Fruit fly (Drosophila melanogaster) whole organism, pupa: ENCODE measurements around the gene CG7231.
A peak's percentile ranks its signal among the peaks of the same experiment; 100 is the strongest.

Experiments used
- CG10348 ChIP-seq: fragments of 200-800 bp; sonication (Bioruptor generic); IDR thresholded peaks from 2 replicates; pipeline ENCODE4 v1.3.6; 2022; ENCODE audit warnings: missing biosample characterization, missing genetic modification characterization
- CG12605 ChIP-seq: fragments of 200-800 bp; sonication (Bioruptor generic); IDR thresholded peaks from 2 replicates; pipeline ENCODE4 v1.3.6; 2022; ENCODE audit warnings: missing biosample characterization, missing genetic modification characterization
- CG13204 ChIP-seq: fragments of 200-800 bp; sonication (Bioruptor generic); optimal IDR thresholded peaks from 2 replicates; lab custom pipeline; 2018; ENCODE audit warnings: missing biosample characterization, mild to moderate bottlenecking, missing genetic modification characterization, moderate library complexity
- CG14655 ChIP-seq: fragments of 200-800 bp; sonication (Bioruptor generic); optimal IDR thresholded peaks from 3 replicates; lab custom pipeline; 2017; ENCODE audit warnings: mild to moderate bottlenecking, missing biosample characterization, missing genetic modification reagents, missing genetic modification characterization
- CG15710 ChIP-seq: fragments of 200-800 bp; sonication (Bioruptor generic); optimal IDR thresholded peaks from 2 replicates; lab custom pipeline; 2018; ENCODE audit warnings: missing biosample characterization, mild to moderate bottlenecking, missing genetic modification characterization, moderate library complexity
- CG17806 ChIP-seq: fragments of 200-800 bp; sonication (Bioruptor generic); optimal IDR thresholded peaks from 2 replicates; lab custom pipeline; 2018; ENCODE audit warnings: missing biosample characterization, mild to moderate bottlenecking, missing genetic modification characterization, moderate library complexity
- CG32121 ChIP-seq: fragments of 200-800 bp; sonication (Bioruptor generic); IDR thresholded peaks from 2 replicates; pipeline ENCODE4 v1.3.6; 2022; ENCODE audit warnings: missing biosample characterization, missing genetic modification characterization
- CG34367 ChIP-seq: fragments of 200-800 bp; sonication (Bioruptor generic); optimal IDR thresholded peaks from 2 replicates; lab custom pipeline; 2018; ENCODE audit warnings: missing biosample characterization, mild to moderate bottlenecking, missing genetic modification characterization
- CG4496 ChIP-seq: fragments of 200-800 bp; sonication (Bioruptor generic); IDR thresholded peaks from 3 replicates; pipeline ENCODE4 v1.3.6; 2022; ENCODE audit warnings: missing biosample characterization, missing genetic modification characterization
- CG8159 ChIP-seq: fragments of 200-800 bp; sonication (Bioruptor generic); optimal IDR thresholded peaks from 3 replicates; lab custom pipeline; 2018; ENCODE audit warnings: missing biosample characterization, mild to moderate bottlenecking, missing genetic modification characterization, moderate library complexity
- CG8301 ChIP-seq: fragments of 200-800 bp; sonication (Bioruptor generic); optimal IDR thresholded peaks from 2 replicates; lab custom pipeline; 2018; ENCODE audit warnings: missing biosample characterization, mild to moderate bottlenecking, missing genetic modification characterization
- CG9948 ChIP-seq: fragments of 200-800 bp; sonication (Bioruptor generic); optimal IDR thresholded peaks from 2 replicates; lab custom pipeline; 2018; ENCODE audit warnings: missing biosample characterization, mild to moderate bottlenecking, missing genetic modification characterization, moderate library complexity
- D1 ChIP-seq: fragments of 200-800 bp; sonication (Bioruptor generic); optimal IDR thresholded peaks from 2 replicates; lab custom pipeline; 2018; ENCODE audit warnings: missing biosample characterization, mild to moderate bottlenecking, missing genetic modification characterization, moderate library complexity
- EcR ChIP-seq: fragments of 200-800 bp; sonication (Bioruptor generic); optimal IDR thresholded peaks from 3 replicates; lab custom pipeline; 2019; ENCODE audit warnings: missing biosample characterization, missing genetic modification characterization, mild to moderate bottlenecking, moderate library complexity, missing genetic modification reagents
- Ets98B ChIP-seq: fragments of 200-800 bp; sonication (Bioruptor generic); IDR thresholded peaks from 2 replicates; pipeline ENCODE4 v1.3.6; 2022; ENCODE audit warnings: missing biosample characterization, missing genetic modification characterization
- Pif1A ChIP-seq: fragments of 200-800 bp; sonication (Bioruptor generic); optimal IDR thresholded peaks from 3 replicates; lab custom pipeline; 2016; ENCODE audit warnings: missing biosample characterization, missing genetic modification characterization
- Pif1B ChIP-seq: fragments of 200-800 bp; sonication (Bioruptor generic); optimal IDR thresholded peaks from 3 replicates; lab custom pipeline; 2016; ENCODE audit warnings: missing biosample characterization, missing genetic modification characterization
- Snoo ChIP-seq: fragments of 200-800 bp; sonication (Bioruptor generic); optimal IDR thresholded peaks from 3 replicates; lab custom pipeline; 2017; ENCODE audit warnings: missing biosample characterization, mild to moderate bottlenecking, missing genetic modification characterization, inconsistent platforms
- fd96Ca ChIP-seq: fragments of 200-800 bp; sonication (Bioruptor generic); IDR thresholded peaks from 3 replicates; pipeline ENCODE4 v1.3.6; 2022; ENCODE audit warnings: missing biosample characterization, missing genetic modification characterization
- gl ChIP-seq: fragments of 200-800 bp; sonication (Bioruptor generic); optimal IDR thresholded peaks from 2 replicates; lab custom pipeline; 2018; ENCODE audit warnings: missing biosample characterization, mild to moderate bottlenecking, missing genetic modification characterization
- rn ChIP-seq: fragments of 200-800 bp; sonication (Bioruptor generic); IDR thresholded peaks from 2 replicates; pipeline ENCODE4 v1.3.6; 2022; ENCODE audit warnings: missing biosample characterization, missing genetic modification characterization

The CG7231 gene

dm6 chr2L:7960581-7961530, 22.9 kb upstream of the CG7231 start:
- TF ChIP-seq CG32121 (GFP tag; lab: Robert Waterston, UW) (no peak), Pif1A (GFP tag; lab: Kevin White, UChicago) (peak; percentile 2), CG13204 (GFP tag; lab: Kevin White, UChicago) (peak; percentile 16), Ets98B (peak; percentile 18; the same call in 1 of the 2 replicates), rn (GFP tag; lab: Robert Waterston, UW) (no peak), CG34367 (peak; percentile 37), CG10348 (GFP tag; lab: Robert Waterston, UW) (no peak), CG4496 (peak; percentile 57; the same call in 2 of the 3 replicates), D1 (tag; lab: Kevin White, UChicago) (peak; percentile 1), Snoo (no peak), Pif1B (GFP tag; lab: Kevin White, UChicago) (peak; percentile 42), CG14655 (GFP tag; lab: Kevin White, UChicago) (peak; percentile 77), CG8159 (peak; percentile 24), gl (tag; lab: Kevin White, UChicago) (peak; percentile 45), EcR (GFP tag; lab: Kevin White, UChicago) (no peak), CG12605 (GFP tag; lab: Robert Waterston, UW) (peak; percentile 69; the same call in 1 of the 2 replicates), CG9948 (peak; percentile 39), fd96Ca (GFP tag; lab: Robert Waterston, UW) (peak; percentile 37; the same call in 1 of the 3 replicates), CG17806 (peak; percentile 47), CG8301 (tag; lab: Kevin White, UChicago) (peak; percentile 53), CG15710 (peak; percentile 21)

- no peak for TF ChIP-seq CG8301 (tag; lab: Kevin White, UChicago)
- no peak for TF ChIP-seq D1 (tag; lab: Kevin White, UChicago)
- peak; percentile 62 for TF ChIP-seq CG13204 (GFP tag; lab: Kevin White, UChicago)
- no peak for TF ChIP-seq rn (GFP tag; lab: Robert Waterston, UW)
- no peak for TF ChIP-seq CG34367
- no peak for TF ChIP-seq Ets98B
- TF ChIP-seq fd96Ca (GFP tag; lab: Robert Waterston, UW): no peak
- peak; percentile 99 for TF ChIP-seq EcR (GFP tag; lab: Kevin White, UChicago)
Measured at dm6 chr2L:7962237-7962636, 21.5 kb upstream of the CG7231 start.

dm6 chr2L:7962881-7963280, 20.9 kb upstream of the CG7231 start:
- TF ChIP-seq EcR (GFP tag; lab: Kevin White, UChicago): no peak
- no peak for TF ChIP-seq gl (tag; lab: Kevin White, UChicago)
- no peak for TF ChIP-seq CG14655 (GFP tag; lab: Kevin White, UChicago)
- TF ChIP-seq CG8159: no peak
- no peak for TF ChIP-seq CG9948
- no peak for TF ChIP-seq CG13204 (GFP tag; lab: Kevin White, UChicago)
- no peak for TF ChIP-seq CG4496
- no peak for TF ChIP-seq CG8301 (tag; lab: Kevin White, UChicago)
- no peak for TF ChIP-seq Ets98B
- TF ChIP-seq CG17806: no peak
- TF ChIP-seq CG32121 (GFP tag; lab: Robert Waterston, UW): no peak
- no peak for TF ChIP-seq CG34367
- no peak for TF ChIP-seq D1 (tag; lab: Kevin White, UChicago)
- no peak for TF ChIP-seq CG10348 (GFP tag; lab: Robert Waterston, UW)
- TF ChIP-seq Snoo: no peak
- TF ChIP-seq rn (GFP tag; lab: Robert Waterston, UW): no peak
- TF ChIP-seq, all 21 proteins: peak for 0

dm6 chr2L:7964611-7965010, 19.1 kb upstream of the CG7231 start:
- TF ChIP-seq CG8159: peak; percentile 61
- peak; percentile 94 for TF ChIP-seq CG32121 (GFP tag; lab: Robert Waterston, UW)
- peak; percentile 76 for TF ChIP-seq CG14655 (GFP tag; lab: Kevin White, UChicago)
- peak; percentile 79 for TF ChIP-seq CG8301 (tag; lab: Kevin White, UChicago)
- TF ChIP-seq Pif1A (GFP tag; lab: Kevin White, UChicago): peak; percentile 78
- TF ChIP-seq EcR (GFP tag; lab: Kevin White, UChicago): no peak
- TF ChIP-seq Pif1B (GFP tag; lab: Kevin White, UChicago): peak; percentile 50
- peak; percentile 63 for TF ChIP-seq Snoo
- no peak for TF ChIP-seq D1 (tag; lab: Kevin White, UChicago)
- peak; percentile 90 for TF ChIP-seq CG12605 (GFP tag; lab: Robert Waterston, UW)
- TF ChIP-seq CG15710: peak; percentile 66
- peak; percentile 96 for TF ChIP-seq CG4496
- peak; percentile 93 for TF ChIP-seq Ets98B
- TF ChIP-seq CG9948: peak; percentile 61
- TF ChIP-seq CG13204 (GFP tag; lab: Kevin White, UChicago): peak; percentile 63
- peak; percentile 6 for TF ChIP-seq gl (tag; lab: Kevin White, UChicago)
- peak; percentile 67 for TF ChIP-seq CG10348 (GFP tag; lab: Robert Waterston, UW)
- peak; percentile 65 for TF ChIP-seq CG34367
- TF ChIP-seq rn (GFP tag; lab: Robert Waterston, UW): peak; percentile 80
- TF ChIP-seq CG17806: peak; percentile 57
- TF ChIP-seq fd96Ca (GFP tag; lab: Robert Waterston, UW): peak; percentile 90

dm6 chr2L:7965808-7966460, 17.8 kb upstream of the CG7231 start:
- TF ChIP-seq CG12605 (GFP tag; lab: Robert Waterston, UW) (no peak), CG34367 (peak; percentile 5), D1 (tag; lab: Kevin White, UChicago) (peak; percentile 19), CG8159 (peak; percentile 47), EcR (GFP tag; lab: Kevin White, UChicago) (peak; percentile 18), CG32121 (GFP tag; lab: Robert Waterston, UW) (no peak), Ets98B (no peak; the same call in 1 of the 2 replicates), gl (tag; lab: Kevin White, UChicago) (no peak), CG17806 (peak; percentile 44), CG15710 (peak; percentile 1), CG10348 (GFP tag; lab: Robert Waterston, UW) (no peak), CG13204 (GFP tag; lab: Kevin White, UChicago) (no peak), CG4496 (no peak), Snoo (no peak), fd96Ca (GFP tag; lab: Robert Waterston, UW) (no peak), CG9948 (peak; percentile 42), CG8301 (tag; lab: Kevin White, UChicago) (peak; percentile 52), CG14655 (GFP tag; lab: Kevin White, UChicago) (peak; percentile 61), Pif1B (GFP tag; lab: Kevin White, UChicago) (no peak), Pif1A (GFP tag; lab: Kevin White, UChicago) (peak; percentile 27)
